Worm (Caenorhabditis elegans) whole organism, L4/young adult: ENCODE data around the gene F09C12.2.

Source experiments
- W03F9.2 ChIP-seq: fragments of 150-350 bp; optimal IDR thresholded peaks from 2 replicates; lab custom pipeline; 2014; ENCODE audit warnings: missing biosample characterization, missing genetic modification characterization
- dao-5 ChIP-seq: sonication (generic microtip); optimal IDR thresholded peaks from 2 replicates; lab custom pipeline; 2016; ENCODE audit warnings: missing genotype, missing genetic modification characterization, moderate library complexity, missing compliant biosample characterization
- him-1 ChIP-seq: sonication (generic microtip); optimal IDR thresholded peaks from 2 replicates; lab custom pipeline; 2016; ENCODE audit warnings: missing genotype, missing genetic modification reagents, missing genetic modification characterization, missing compliant biosample characterization

F09C12.2 gene

DNA sequence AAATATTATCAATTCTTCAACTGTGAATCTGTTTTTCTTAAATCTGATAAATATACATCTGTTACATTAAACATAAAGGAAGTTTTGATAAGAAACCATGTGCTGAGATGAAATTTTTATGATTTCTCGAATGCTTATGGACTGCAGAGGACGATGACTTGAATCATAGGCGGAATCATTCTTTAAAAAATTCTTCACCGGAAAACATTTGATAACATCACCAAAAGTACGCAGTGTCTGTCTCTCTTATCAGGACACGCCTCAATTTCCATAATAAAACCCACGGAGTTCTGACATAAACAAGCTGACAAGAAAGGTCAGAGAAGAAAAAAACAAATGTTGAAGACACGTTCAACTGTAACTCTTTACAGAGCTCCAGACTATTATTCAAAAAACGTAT lies at the start of gene F09C12.2:
TSS of gene F09C12.2 (plus strand) at position 320 of the 400 bp plus-strand sequence.
- no peak for TF ChIP-seq him-1
- no peak for TF ChIP-seq W03F9.2 (tag; lab: Kevin White, UChicago)
- no peak for TF ChIP-seq dao-5

DNA sequence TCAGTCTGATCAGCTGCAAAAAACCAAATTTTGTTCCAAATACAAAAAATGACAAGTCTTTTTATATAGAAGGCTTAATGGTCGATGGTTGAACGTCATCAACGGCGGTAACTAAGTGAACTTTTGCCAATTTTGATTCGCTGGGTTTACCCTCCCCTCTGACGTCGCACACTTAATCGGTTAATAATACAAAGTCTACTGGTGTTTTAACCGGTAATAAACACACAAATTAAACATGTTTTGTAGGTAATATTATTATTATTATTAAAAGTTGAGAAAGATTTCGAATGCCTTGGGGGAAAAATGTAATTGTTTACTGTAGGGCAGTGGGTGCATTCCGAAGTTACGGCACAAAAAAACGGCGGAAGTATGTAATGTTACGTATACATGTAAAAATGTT lies 49.1 kb upstream of the F09C12.2 start, which contains the start of gene pho-12:
TSS of gene pho-12 (minus strand) at position 101 of the 400 bp plus-strand sequence.
- TF ChIP-seq W03F9.2 (tag; lab: Kevin White, UChicago): no peak

DNA sequence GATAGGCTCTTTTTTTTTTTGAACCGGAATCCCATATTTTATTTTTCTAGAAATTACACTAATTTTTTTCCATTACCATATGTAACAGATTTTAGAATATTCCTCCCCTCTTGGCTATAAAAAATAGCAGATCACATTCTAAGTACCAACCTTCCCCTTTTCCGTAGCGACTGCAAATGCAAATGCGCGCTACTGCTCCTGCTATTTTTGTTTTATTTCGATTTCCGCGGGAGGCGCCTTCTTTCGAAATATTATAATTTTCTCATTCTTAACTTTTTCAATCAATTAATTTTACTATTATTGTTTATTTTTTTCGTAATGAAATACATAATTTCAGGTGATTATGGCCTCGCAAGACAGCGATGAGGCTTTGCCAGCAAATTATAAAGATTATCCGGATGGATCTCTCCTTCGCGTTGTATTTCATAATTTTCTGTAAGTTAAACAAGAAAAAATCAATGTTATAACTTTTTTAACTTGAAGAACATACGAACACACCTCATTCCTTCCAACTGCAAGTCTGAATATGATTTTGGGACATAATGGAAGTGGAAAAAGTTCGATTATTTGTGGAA lies 47.9 kb upstream of the F09C12.2 start, which contains the start of gene smc-5:
TSS of gene smc-5 (plus strand) at position 332 of the 575 bp plus-strand sequence.
- TF ChIP-seq W03F9.2 (tag; lab: Kevin White, UChicago) (no peak), him-1 (no peak), dao-5 (no peak)

DNA sequence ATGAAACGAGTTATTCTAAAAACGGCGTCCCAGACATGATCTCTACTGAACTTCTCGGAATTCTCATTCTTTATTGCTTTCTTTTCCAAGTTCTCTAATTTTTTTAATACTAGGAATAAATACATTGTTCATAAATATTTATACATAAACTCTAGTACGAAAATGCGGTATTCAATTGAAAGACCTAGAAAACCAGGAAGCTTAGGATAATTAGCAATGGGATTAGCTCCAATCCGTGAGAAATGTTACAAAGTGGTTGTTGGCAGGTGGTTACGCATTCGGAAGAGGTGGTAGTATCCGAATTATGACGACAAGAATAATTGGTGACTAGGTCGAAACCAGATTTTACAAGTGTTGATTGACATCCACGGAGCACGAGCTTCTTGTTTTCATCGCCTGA lies 42.8 kb upstream of the F09C12.2 start:
- no peak for TF ChIP-seq him-1
- TF ChIP-seq W03F9.2 (tag; lab: Kevin White, UChicago): no peak
- no peak for TF ChIP-seq dao-5

DNA sequence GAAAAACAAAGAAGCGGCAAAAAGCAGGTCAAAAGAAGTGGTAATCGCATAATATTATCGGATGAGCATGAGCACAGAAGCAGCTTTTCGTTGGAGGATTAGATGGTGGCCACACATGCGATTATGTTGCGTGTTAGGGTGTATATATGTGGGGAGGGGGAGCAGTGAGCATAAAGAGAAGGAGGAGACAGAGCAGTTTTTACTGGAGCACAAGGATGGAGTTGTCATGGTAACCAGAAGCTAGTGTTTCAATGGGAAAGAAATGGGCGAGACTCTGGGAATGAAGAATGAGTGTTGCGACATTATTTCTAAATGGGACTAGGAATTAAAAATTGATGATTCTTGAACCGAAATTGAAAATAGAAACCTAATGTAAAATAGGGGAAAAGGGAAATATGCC lies 41.9 kb upstream of the F09C12.2 start, which contains the start of gene C27A2.8:
TSS of gene C27A2.8 (minus strand) at position 117 of the 400 bp plus-strand sequence.
- no peak for TF ChIP-seq W03F9.2 (tag; lab: Kevin White, UChicago)
- no peak for TF ChIP-seq dao-5
- no peak for TF ChIP-seq him-1

DNA sequence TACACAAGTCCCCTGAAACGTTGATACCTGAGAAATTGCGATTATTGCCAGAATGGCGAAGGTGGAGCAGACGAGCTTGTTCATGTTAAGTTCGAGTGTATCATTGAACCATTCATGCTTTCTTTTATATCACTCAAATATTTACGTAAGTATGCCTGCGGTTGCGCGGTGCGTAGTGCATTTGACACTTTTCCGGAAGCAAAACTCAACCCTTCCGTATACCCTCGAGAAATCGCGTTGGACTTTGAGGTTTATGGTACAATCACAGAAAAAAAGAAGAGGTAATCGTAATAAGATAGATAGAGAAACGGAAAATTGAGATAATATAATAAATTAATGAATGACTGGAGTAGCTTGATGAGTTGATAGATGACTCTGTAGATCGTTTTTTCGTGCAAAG lies 40.3 kb upstream of the F09C12.2 start, which contains the start of gene idpb-2:
TSS of gene idpb-2 (minus strand) at position 101 of the 400 bp plus-strand sequence.
- TF ChIP-seq dao-5 (no peak), W03F9.2 (tag; lab: Kevin White, UChicago) (no peak), him-1 (no peak)

DNA sequence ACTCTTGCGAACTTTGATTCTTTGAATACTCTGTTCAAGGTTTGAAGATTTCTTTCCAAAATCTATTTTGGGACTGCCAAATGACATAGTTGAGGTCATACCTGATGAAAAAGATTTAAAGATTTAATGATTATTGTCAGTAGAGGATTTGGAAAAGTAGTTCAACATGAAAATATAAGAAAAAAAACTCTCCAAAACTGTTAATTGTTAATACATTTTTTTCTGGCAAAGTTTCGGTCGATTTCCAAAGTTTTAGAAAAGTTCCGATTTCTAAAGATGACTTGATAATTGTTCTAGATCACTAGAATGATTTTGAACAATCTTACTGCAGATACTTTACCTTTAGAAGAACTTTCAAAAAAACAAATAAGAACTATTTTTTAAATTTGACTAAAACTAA lies 38.5 kb upstream of the F09C12.2 start, which contains the start of gene C27A2.7:
TSS of gene C27A2.7 (minus strand) at position 101 of the 400 bp plus-strand sequence.
- TF ChIP-seq dao-5 (no peak), W03F9.2 (tag; lab: Kevin White, UChicago) (no peak), him-1 (no peak)

DNA sequence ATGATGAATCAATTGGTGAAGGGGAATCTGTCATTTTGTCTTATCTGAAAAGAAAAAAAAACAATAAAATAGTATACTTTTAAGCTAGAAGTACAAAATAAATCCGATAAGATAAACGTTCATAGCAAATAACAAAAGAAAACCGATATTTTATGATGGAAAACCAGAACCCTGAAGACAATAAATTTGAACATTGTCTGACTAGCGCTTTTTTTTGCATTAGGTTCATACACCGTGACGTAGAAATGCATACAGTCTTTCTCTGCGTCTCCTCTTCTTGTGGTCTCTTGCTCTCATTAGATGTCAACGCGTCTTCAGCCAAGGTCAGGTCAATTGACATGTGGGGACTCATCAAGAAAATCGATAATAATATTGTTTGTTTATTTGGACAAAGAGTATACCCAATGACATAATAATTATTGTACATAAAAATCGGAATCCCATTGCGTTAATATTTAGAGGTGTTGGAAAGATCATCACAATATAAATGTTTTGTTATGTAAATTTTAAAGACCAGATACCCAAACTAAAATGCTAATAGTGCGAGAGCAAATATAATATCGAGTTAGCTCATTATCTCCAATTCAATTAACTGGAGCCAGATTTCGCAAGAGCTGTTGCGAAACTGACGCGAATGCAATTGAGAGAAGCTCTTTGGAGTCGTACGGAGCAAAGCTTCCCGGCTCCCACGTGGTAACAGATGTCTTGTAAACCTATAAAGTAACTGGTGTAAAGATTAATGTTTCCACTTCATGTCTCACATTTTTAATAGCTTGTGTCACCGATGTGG lies 28.5 kb upstream of the F09C12.2 start, which contains the start of gene dsh-2:
TSS of gene dsh-2 (minus strand) at position 51 of the 790 bp plus-strand sequence.
- no peak for TF ChIP-seq him-1
- TF ChIP-seq W03F9.2 (tag; lab: Kevin White, UChicago): peak; percentile 45

DNA sequence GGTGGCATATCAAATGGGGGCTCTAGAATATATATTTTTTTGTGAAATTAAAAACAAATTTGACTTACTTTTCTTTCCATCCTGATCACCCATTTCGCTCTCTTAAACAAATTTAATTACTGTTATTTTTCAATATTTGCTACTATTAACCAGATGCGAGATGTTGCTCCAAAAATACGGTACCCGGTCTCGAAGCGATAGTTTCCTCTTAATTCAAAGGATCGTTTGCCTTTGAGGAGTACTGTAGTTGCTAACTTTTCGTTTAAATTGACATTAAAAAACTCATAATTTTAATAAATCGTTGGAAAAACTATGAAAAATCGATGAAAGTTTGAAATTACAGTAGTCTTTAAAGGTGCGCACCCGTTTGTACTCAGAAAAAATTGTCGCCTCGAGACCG lies 26.5 kb upstream of the F09C12.2 start, which contains the start of gene C04G6.4:
TSS of gene C04G6.4 (minus strand) at position 101 of the 400 bp plus-strand sequence.
- TF ChIP-seq him-1 (no peak), dao-5 (no peak), W03F9.2 (tag; lab: Kevin White, UChicago) (no peak)

DNA sequence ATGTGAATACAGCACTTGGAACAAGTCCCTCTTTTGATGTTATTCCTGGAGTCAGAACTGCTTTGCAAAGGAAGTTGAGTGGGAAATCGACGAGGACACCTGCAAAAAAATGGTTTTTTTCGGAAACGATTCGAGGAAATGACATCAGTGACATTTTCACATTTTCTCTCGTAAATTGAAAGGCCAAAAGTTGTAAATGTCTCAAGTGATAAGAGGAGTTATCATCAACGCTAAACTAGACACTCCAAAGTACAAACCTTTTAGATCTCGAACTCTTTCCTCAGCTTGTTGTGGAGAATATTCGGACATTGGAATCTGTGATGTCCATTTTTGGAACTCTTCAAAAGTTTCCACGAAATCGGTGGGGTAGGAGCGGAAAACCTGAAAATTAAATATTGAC lies 25.6 kb upstream of the F09C12.2 start:
- TF ChIP-seq dao-5 (no peak), W03F9.2 (tag; lab: Kevin White, UChicago) (no peak), him-1 (no peak)

DNA sequence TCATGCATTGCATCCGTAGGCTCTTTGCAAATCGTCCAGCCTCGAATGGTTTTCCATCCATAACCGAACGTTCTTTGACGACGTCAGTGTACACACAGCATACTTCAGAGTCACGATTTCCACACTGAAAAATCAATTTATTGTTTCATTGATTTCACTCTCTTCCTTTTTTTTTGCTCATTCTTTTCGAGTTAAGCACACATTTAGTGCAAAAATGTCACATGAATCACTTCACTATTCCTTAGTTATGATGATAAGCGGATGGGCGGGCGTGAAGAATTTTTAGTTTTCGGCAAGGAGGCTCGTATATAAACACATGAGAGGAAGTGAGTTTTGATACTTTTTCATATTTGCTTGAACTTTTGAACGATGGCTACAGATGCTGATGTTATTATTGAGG lies 24.4 kb upstream of the F09C12.2 start, which contains the start of gene txt-9:
TSS of gene txt-9 (plus strand) at position 336 of the 400 bp plus-strand sequence.
- TF ChIP-seq him-1 (no peak), dao-5 (no peak), W03F9.2 (tag; lab: Kevin White, UChicago) (no peak)

DNA sequence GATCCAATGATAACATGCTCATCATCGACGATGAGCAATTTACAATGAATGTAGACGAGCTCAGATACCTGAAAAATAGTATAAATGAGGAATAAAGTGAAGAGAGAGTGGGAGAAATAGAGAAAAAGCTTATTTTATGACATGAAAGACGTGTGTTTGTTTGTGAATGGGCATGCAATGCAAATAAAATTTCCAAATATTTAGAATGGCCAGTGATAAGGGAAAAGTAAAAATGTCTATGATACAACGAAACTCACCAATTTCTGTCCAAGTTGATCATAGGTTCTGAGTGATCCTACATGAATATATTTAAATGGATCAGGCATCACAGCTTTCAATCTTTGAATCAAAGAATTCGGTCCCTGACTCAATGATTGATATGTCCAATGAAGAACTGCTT lies 23.7 kb upstream of the F09C12.2 start:
- TF ChIP-seq him-1 (no peak), W03F9.2 (tag; lab: Kevin White, UChicago) (no peak), dao-5 (no peak)

DNA sequence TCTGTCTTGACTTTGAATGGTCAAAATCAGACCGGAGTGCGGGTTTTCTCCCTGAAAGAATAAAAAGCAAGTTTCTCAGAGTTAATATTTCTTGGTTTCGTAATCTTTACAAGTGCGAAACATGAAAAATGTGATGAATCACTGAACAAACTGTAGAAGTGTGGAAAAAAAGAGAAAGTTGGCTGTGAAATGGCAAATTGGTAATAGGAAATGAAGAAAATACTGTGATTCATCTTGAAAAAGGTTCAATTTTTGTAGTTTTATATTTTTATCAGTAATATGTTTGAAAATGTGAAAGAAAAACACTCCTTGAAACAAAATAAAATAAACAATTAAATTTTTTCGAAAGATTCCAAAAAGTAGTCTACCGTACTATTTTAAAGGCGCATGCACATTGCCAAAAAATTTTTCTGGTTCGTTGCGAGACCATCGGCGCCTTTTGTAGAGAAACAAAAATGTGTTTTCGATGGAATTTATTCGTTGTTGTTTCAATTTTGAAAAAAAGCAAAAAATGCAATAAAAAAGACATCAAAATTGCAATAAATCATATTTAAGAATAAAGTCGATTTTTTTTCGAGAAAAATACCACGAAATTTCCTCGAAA lies 18.1 kb upstream of the F09C12.2 start, which contains the start of gene pld-1:
TSS of gene pld-1 (minus strand) at position 51 of the 604 bp plus-strand sequence.
- TF ChIP-seq dao-5 (no peak), W03F9.2 (tag; lab: Kevin White, UChicago) (peak; percentile 34)
